Fruit fly (Drosophila melanogaster): ENCODE measurements around the gene rtp.

rtp gene

dm6 chr3R:5219466-5219865 lies 17.6 kb downstream of the rtp start, which contains the start of the genes Prosbeta2R2 and CG1116 (continued):
- no peak for TF ChIP-seq NC2α (GFP tag; optimal IDR thresholded peaks at IDR 0.05)
- no peak for TF ChIP-seq odd (GFP tag; optimal IDR thresholded peaks at IDR 0.05)
- no peak for TF ChIP-seq CG7928 (GFP tag; optimal IDR thresholded peaks at IDR 0.05)
- peak; percentile 37 for TF ChIP-seq sens (GFP tag)
- TF ChIP-seq Atf-2 (GFP tag; optimal IDR thresholded peaks at IDR 0.05): no peak
- peak; percentile 63; the same call in 2 of the 3 replicates for TF ChIP-seq CG7963 (GFP tag; IDR thresholded peaks at IDR 0.05; ENCODE audit: partially characterized antibody)
- peak; percentile 81 for TF ChIP-seq MBD-R2 (GFP tag; IDR thresholded peaks at IDR 0.05)
- no peak for TF ChIP-seq CG1233 (GFP tag; optimal IDR thresholded peaks at IDR 0.05)
- peak; percentile 30; the same call in 1 of the 2 replicates for TF ChIP-seq hbn (GFP tag; IDR thresholded peaks at IDR 0.05; ENCODE audit: partially characterized antibody)
- peak; percentile 31 for TF ChIP-seq YL-1 (GFP tag; optimal IDR thresholded peaks at IDR 0.05)
- peak; percentile 44; the same call in 1 of the 3 replicates for TF ChIP-seq CG6791 (GFP tag; IDR thresholded peaks at IDR 0.05; ENCODE audit: partially characterized antibody)
- peak; percentile 88 for TF ChIP-seq CG9797 (GFP tag; optimal IDR thresholded peaks at IDR 0.05)
- no peak for TF ChIP-seq CG5953 (GFP tag; IDR thresholded peaks at IDR 0.05)
- no peak for TF ChIP-seq tgo (GFP tag; IDR thresholded peaks at IDR 0.05)
- no peak for TF ChIP-seq CG1602 (GFP tag; optimal IDR thresholded peaks at IDR 0.05)
- TF ChIP-seq unc-4 (GFP tag; IDR thresholded peaks at IDR 0.05; ENCODE audit: partially characterized antibody): peak; percentile 57
- no peak for TF ChIP-seq CG18262 (tag; optimal IDR thresholded peaks at IDR 0.05)
- no peak for TF ChIP-seq CG17568 (GFP tag; optimal IDR thresholded peaks at IDR 0.05)
- TF ChIP-seq Fer2 (tag; optimal IDR thresholded peaks at IDR 0.05): no peak
- TF ChIP-seq tll (GFP tag; optimal IDR thresholded peaks at IDR 0.05): no peak
- TF ChIP-seq CG10462 (GFP tag; optimal IDR thresholded peaks at IDR 0.05): no peak
- no peak for TF ChIP-seq knrl (GFP tag; IDR thresholded peaks at IDR 0.05; ENCODE audit: partially characterized antibody)
- TF ChIP-seq CG3726 (GFP tag; IDR thresholded peaks at IDR 0.05): no peak
- TF ChIP-seq luna (GFP tag; optimal IDR thresholded peaks at IDR 0.05): no peak
- no peak for TF ChIP-seq Neu2 (GFP tag; optimal IDR thresholded peaks at IDR 0.05; ENCODE audit: borderline replicate concordance)
- TF ChIP-seq Dref (GFP tag; IDR thresholded peaks at IDR 0.05): peak; percentile 81
- peak; percentile 18; the same call in 1 of the 2 replicates for TF ChIP-seq CG2129 (GFP tag; IDR thresholded peaks at IDR 0.05; ENCODE audit: partially characterized antibody)
- no peak for TF ChIP-seq sob (GFP tag; IDR thresholded peaks at IDR 0.05)
- no peak for TF ChIP-seq lab (GFP tag; optimal IDR thresholded peaks at IDR 0.05)
- peak; percentile 53; the same call in 3 of the 4 replicates for TF ChIP-seq Dll (GFP tag; IDR thresholded peaks at IDR 0.05; ENCODE audit: partially characterized antibody)
- peak; percentile 95 for TF ChIP-seq Dp (GFP tag; optimal IDR thresholded peaks at IDR 0.05)
- no peak for TF ChIP-seq CG7745 (tag; optimal IDR thresholded peaks at IDR 0.05)
- TF ChIP-seq Opbp (GFP tag; IDR thresholded peaks at IDR 0.05; ENCODE audit: partially characterized antibody): peak; percentile 47; the same call in 2 of the 3 replicates
- TF ChIP-seq br (optimal IDR thresholded peaks at IDR 0.05): no peak
- no peak for TF ChIP-seq Atf6 (GFP tag; IDR thresholded peaks at IDR 0.05)
- no peak for TF ChIP-seq CG13123 (GFP tag; optimal IDR thresholded peaks at IDR 0.05)
- peak; percentile 0 for TF ChIP-seq phol (tag; optimal IDR thresholded peaks at IDR 0.05)
- no peak for TF ChIP-seq hth (optimal IDR thresholded peaks at IDR 0.05)
- TF ChIP-seq fru (optimal IDR thresholded peaks at IDR 0.05): no peak
- TF ChIP-seq Lim3 (GFP tag; IDR thresholded peaks at IDR 0.05): no peak
- no peak for TF ChIP-seq CG3847 (GFP tag; IDR thresholded peaks at IDR 0.05)
- TF ChIP-seq C15 (GFP tag; IDR thresholded peaks at IDR 0.05): no peak
- TF ChIP-seq HmgZ (tag; optimal IDR thresholded peaks at IDR 0.05): peak; percentile 1
- TF ChIP-seq CG32772 (GFP tag; IDR thresholded peaks at IDR 0.05): no peak
- peak; percentile 48 for TF ChIP-seq Scr (GFP tag; IDR thresholded peaks at IDR 0.05; ENCODE audit: partially characterized antibody)
- peak; percentile 48 for TF ChIP-seq sna (GFP tag; IDR thresholded peaks at IDR 0.05; ENCODE audit: partially characterized antibody)
- no peak for TF ChIP-seq CG30431 (GFP tag; optimal IDR thresholded peaks at IDR 0.05)
- TF ChIP-seq Tbp (GFP tag; optimal IDR thresholded peaks at IDR 0.05): no peak
- peak; percentile 58 for TF ChIP-seq CG34224 (GFP tag; IDR thresholded peaks at IDR 0.05; ENCODE audit: partially characterized antibody)
- no peak for TF ChIP-seq CG1832 (GFP tag; optimal IDR thresholded peaks at IDR 0.05)
- TF ChIP-seq CG3995 (GFP tag; optimal IDR thresholded peaks at IDR 0.05): peak; percentile 4
